Fruit fly (Drosophila melanogaster) whole organism, embryonic: Measurements from ENCODE around the gene CG15629.

Source experiments
- Adf1 ChIP-seq: fragments of 200-800 bp; sonication (Bioruptor generic); IDR thresholded peaks from 2 replicates; pipeline ENCODE4 v1.3.6; 2022; ENCODE audit warnings: missing biosample characterization, missing genetic modification characterization
- Awh ChIP-seq: fragments of 200-800 bp; sonication (Bioruptor generic); IDR thresholded peaks from 2 replicates; pipeline ENCODE4, ENCODE4 v1.3.6; 2022; ENCODE audit warnings: missing biosample characterization, missing genetic modification characterization
- CG11456 ChIP-seq: fragments of 200-800 bp; sonication (Bioruptor generic); IDR thresholded peaks from 3 replicates; pipeline ENCODE4 v1.3.6; 2022; ENCODE audit warnings: missing biosample characterization, missing genetic modification characterization
- CG12299 ChIP-seq: fragments of 200-800 bp; sonication (Bioruptor generic); optimal IDR thresholded peaks from 2 replicates; lab custom pipeline; 2018; ENCODE audit warnings: missing biosample characterization, mild to moderate bottlenecking, missing genetic modification characterization
- CG12659 ChIP-seq: fragments of 200-800 bp; sonication (Bioruptor generic); optimal IDR thresholded peaks from 3 replicates; lab custom pipeline; 2017; ENCODE audit warnings: mild to moderate bottlenecking, missing biosample characterization, missing genetic modification reagents, missing genetic modification characterization
- CG12744 ChIP-seq: fragments of 200-800 bp; sonication (Bioruptor generic); optimal IDR thresholded peaks from 2 replicates; lab custom pipeline; 2016; ENCODE audit warnings: missing biosample characterization, missing genetic modification characterization
- CG14441 ChIP-seq: fragments of 200-800 bp; sonication (Bioruptor generic); IDR thresholded peaks from 2 replicates; pipeline ENCODE4 v1.3.6; 2022; ENCODE audit warnings: missing biosample characterization, missing genetic modification characterization
- CG1529 ChIP-seq: fragments of 200-800 bp; sonication (Bioruptor generic); optimal IDR thresholded peaks from 3 replicates; lab custom pipeline; 2018; ENCODE audit warnings: missing biosample characterization, missing genetic modification characterization
- CG17186 ChIP-seq: fragments of 200-800 bp; sonication (Bioruptor generic); optimal IDR thresholded peaks from 3 replicates; lab custom pipeline; 2017; ENCODE audit warnings: missing biosample characterization, missing genetic modification reagents, missing genetic modification characterization
- CG1792 ChIP-seq: fragments of 200-800 bp; sonication (Bioruptor generic); optimal IDR thresholded peaks from 2 replicates; lab custom pipeline; 2016; ENCODE audit warnings: missing biosample characterization, missing genetic modification characterization
- CG18599 ChIP-seq: fragments of 200-800 bp; sonication (Bioruptor generic); optimal IDR thresholded peaks from 3 replicates; lab custom pipeline; 2017; ENCODE audit warnings: missing biosample characterization, missing genetic modification characterization, mild to moderate bottlenecking, moderate library complexity, missing genetic modification reagents
- CG30020 ChIP-seq: fragments of 200-800 bp; optimal IDR thresholded peaks from 2 replicates; lab custom pipeline; 2019; ENCODE audit warnings: missing biosample characterization, mild to moderate bottlenecking, missing genetic modification characterization, moderate library complexity
- CG42726 ChIP-seq: fragments of 200-800 bp; sonication (Bioruptor generic); IDR thresholded peaks from 2 replicates; pipeline ENCODE4 v1.3.6; 2022; ENCODE audit warnings: missing biosample characterization, missing genetic modification characterization; ENCODE audit not compliant: partially characterized antibody
- CG4617 ChIP-seq: fragments of 200-800 bp; sonication (Bioruptor generic); optimal IDR thresholded peaks from 3 replicates; lab custom pipeline; 2016; ENCODE audit warnings: missing biosample characterization, missing genetic modification characterization, borderline replicate concordance
- CG6254 ChIP-seq: fragments of 200-800 bp; sonication (Bioruptor generic); optimal IDR thresholded peaks from 3 replicates; lab custom pipeline; 2017; ENCODE audit warnings: mild to moderate bottlenecking, missing biosample characterization, missing genetic modification reagents, missing genetic modification characterization
- CG7745 ChIP-seq: fragments of 200-800 bp; sonication (Bioruptor generic); optimal IDR thresholded peaks from 2 replicates; lab custom pipeline; 2018; ENCODE audit warnings: missing biosample characterization, mild to moderate bottlenecking, missing genetic modification characterization, moderate library complexity
- CG8765 ChIP-seq: fragments of 200-800 bp; sonication (Bioruptor generic); IDR thresholded peaks from 2 replicates; pipeline ENCODE4 v1.3.6; 2022; ENCODE audit warnings: missing biosample characterization, missing genetic modification characterization
- CG9932 ChIP-seq: fragments of 200-800 bp; sonication (Bioruptor generic); IDR thresholded peaks from 2 replicates; pipeline ENCODE4 v1.3.6; 2022; ENCODE audit warnings: missing biosample characterization, missing genetic modification characterization
- CTCF ChIP-seq: fragments of 200-800 bp; sonication (Bioruptor generic); optimal IDR thresholded peaks from 2 replicates; lab custom pipeline; 2017; ENCODE audit warnings: missing biosample characterization, mild to moderate bottlenecking, missing genetic modification characterization, moderate library complexity
- CrebB ChIP-seq: fragments of 200-800 bp; sonication (Bioruptor generic); optimal IDR thresholded peaks from 3 replicates; lab custom pipeline; 2018; ENCODE audit warnings: missing biosample characterization, mild to moderate bottlenecking, missing genetic modification characterization
- D ChIP-seq, 2 experiments: fragments of 200-800 bp in 1 of 2; fragments of >200 bp in 1 of 2; sonication (Bioruptor generic) in 1 of 2; optimal IDR thresholded peaks; 2 replicates in 1 of 2; 3 replicates in 1 of 2; lab custom pipeline; 2017; ENCODE audit warnings: mild to moderate bottlenecking in 1 of 2, missing biosample characterization in 1 of 2, missing genetic modification characterization in 1 of 2, missing genetic modification reagents in 1 of 2
- Doc2 ChIP-seq: fragments of 200-800 bp; sonication (Bioruptor generic); IDR thresholded peaks from 2 replicates; pipeline ENCODE4 v1.3.6; 2022; ENCODE audit warnings: missing biosample characterization, missing genetic modification characterization
- E2f2 ChIP-seq: fragments of 200-800 bp; sonication (Bioruptor generic); IDR thresholded peaks from 2 replicates; pipeline ENCODE4 v1.3.6; 2022; ENCODE audit warnings: missing biosample characterization, missing genetic modification characterization
- ERR ChIP-seq: fragments of 200-800 bp; sonication (Bioruptor generic); optimal IDR thresholded peaks from 2 replicates; lab custom pipeline; 2016; ENCODE audit warnings: missing biosample characterization, missing genetic modification characterization
- Fer3 ChIP-seq: fragments of 200-800 bp; sonication (Bioruptor generic); optimal IDR thresholded peaks from 2 replicates; lab custom pipeline; 2018; ENCODE audit warnings: missing biosample characterization, mild to moderate bottlenecking, missing genetic modification characterization, moderate library complexity
- GATAe ChIP-seq: fragments of 200-800 bp; sonication (Bioruptor generic); conservative IDR thresholded peaks from 2 replicates; pipeline ENCODE4 v1.3.6; 2022; ENCODE audit warnings: missing biosample characterization, missing genetic modification characterization
- Gug ChIP-seq: fragments of 200-800 bp; sonication (Bioruptor generic); IDR thresholded peaks from 4 replicates; pipeline ENCODE4 v1.3.6; 2022; ENCODE audit warnings: missing biosample characterization, missing genetic modification characterization
- H2.0 ChIP-seq: fragments of 200-800 bp; sonication (Bioruptor generic); IDR thresholded peaks from 2 replicates; pipeline ENCODE4 v1.3.6; 2022; ENCODE audit warnings: missing biosample characterization, missing genetic modification characterization
- Hr39 ChIP-seq: fragments of >200 bp; optimal IDR thresholded peaks from 2 replicates; lab custom pipeline; 2017
- Kr ChIP-seq: fragments of 200-800 bp; sonication (Bioruptor generic); optimal IDR thresholded peaks from 2 replicates; lab custom pipeline; 2017; ENCODE audit warnings: missing biosample characterization, mild to moderate bottlenecking, missing genetic modification characterization
- Lpt ChIP-seq: fragments of >200 bp; optimal IDR thresholded peaks from 2 replicates; lab custom pipeline; 2018; ENCODE audit warnings: missing biosample characterization, missing genetic modification characterization
- NC2β ChIP-seq: fragments of 200-800 bp; sonication (Bioruptor generic); optimal IDR thresholded peaks from 2 replicates; lab custom pipeline; 2016; ENCODE audit warnings: missing biosample characterization, missing genetic modification characterization
- Sry-β ChIP-seq: fragments of 200-800 bp; sonication (Bioruptor generic); optimal IDR thresholded peaks from 2 replicates; lab custom pipeline; 2018; ENCODE audit warnings: missing biosample characterization, mild to moderate bottlenecking, missing genetic modification characterization, moderate library complexity
- Ssrp ChIP-seq: fragments of 200-800 bp; sonication (Bioruptor generic); optimal IDR thresholded peaks from 2 replicates; lab custom pipeline; 2018; ENCODE audit warnings: missing biosample characterization, mild to moderate bottlenecking, missing genetic modification characterization, moderate library complexity
- ash1 ChIP-seq: fragments of 200-800 bp; sonication (Bioruptor generic); optimal IDR thresholded peaks from 2 replicates; lab custom pipeline; 2018; ENCODE audit warnings: missing biosample characterization, mild to moderate bottlenecking, missing genetic modification characterization
- cato ChIP-seq: fragments of 200-800 bp; sonication (Bioruptor generic); optimal IDR thresholded peaks from 2 replicates; lab custom pipeline; 2016; ENCODE audit warnings: missing biosample characterization, missing genetic modification characterization, borderline replicate concordance
- dmrt11E ChIP-seq: fragments of 200-800 bp; sonication (Bioruptor generic); optimal IDR thresholded peaks from 3 replicates; lab custom pipeline; 2018; ENCODE audit warnings: missing biosample characterization, mild to moderate bottlenecking, missing genetic modification characterization, moderate library complexity
- exex ChIP-seq: fragments of 200-800 bp; sonication (Bioruptor generic); optimal IDR thresholded peaks from 4 replicates; lab custom pipeline; 2018; ENCODE audit warnings: missing biosample characterization, mild to moderate bottlenecking, missing genetic modification characterization, moderate library complexity
- fd102C ChIP-seq: fragments of 200-800 bp; sonication (Bioruptor generic); optimal IDR thresholded peaks from 2 replicates; lab custom pipeline; 2018; ENCODE audit warnings: missing biosample characterization, mild to moderate bottlenecking, missing genetic modification characterization, moderate library complexity
- fru ChIP-seq: fragments of >200 bp; optimal IDR thresholded peaks from 2 replicates; lab custom pipeline; 2017
- ham ChIP-seq: fragments of 200-800 bp; sonication (Bioruptor generic); IDR thresholded peaks from 2 replicates; pipeline ENCODE4 v1.3.6; 2022; ENCODE audit warnings: missing biosample characterization, missing genetic modification characterization
- kay ChIP-seq: fragments of 200-800 bp; sonication (Bioruptor generic); optimal IDR thresholded peaks from 2 replicates; lab custom pipeline; 2016; ENCODE audit warnings: missing biosample characterization, missing genetic modification characterization
- mam ChIP-seq: fragments of 200-800 bp; sonication (Bioruptor generic); optimal IDR thresholded peaks from 3 replicates; lab custom pipeline; 2016; ENCODE audit warnings: missing biosample characterization, missing genetic modification characterization
- nau ChIP-seq: fragments of 200-800 bp; sonication (Bioruptor generic); optimal IDR thresholded peaks from 3 replicates; lab custom pipeline; 2017; ENCODE audit warnings: missing biosample characterization, mild to moderate bottlenecking, missing genetic modification characterization, missing genetic modification reagents
- otp ChIP-seq: fragments of 200-800 bp; sonication (Bioruptor generic); IDR thresholded peaks from 3 replicates; pipeline ENCODE4, ENCODE4 v1.3.6; 2022; ENCODE audit warnings: missing biosample characterization, missing genetic modification characterization
- pum ChIP-seq: fragments of 200-800 bp; sonication (Bioruptor generic); optimal IDR thresholded peaks from 2 replicates; lab custom pipeline; 2016; ENCODE audit warnings: missing biosample characterization, missing genetic modification characterization
- seq ChIP-seq: fragments of 200-800 bp; sonication (Bioruptor generic); IDR thresholded peaks from 2 replicates; pipeline ENCODE4 v1.3.6; 2022; ENCODE audit warnings: missing biosample characterization, missing genetic modification characterization
- sim ChIP-seq: fragments of 200-800 bp; sonication (Bioruptor generic); IDR thresholded peaks from 2 replicates; pipeline ENCODE4 v1.3.6; 2022; ENCODE audit warnings: missing biosample characterization, missing genetic modification characterization
- stwl ChIP-seq: fragments of 200-800 bp; sonication (Bioruptor generic); optimal IDR thresholded peaks from 3 replicates; lab custom pipeline; 2018; ENCODE audit warnings: missing biosample characterization, mild to moderate bottlenecking, missing genetic modification characterization, moderate library complexity
- tup ChIP-seq: fragments of 200-800 bp; sonication (Bioruptor generic); optimal IDR thresholded peaks from 2 replicates; lab custom pipeline; 2016; ENCODE audit warnings: missing biosample characterization, mild to moderate bottlenecking, missing genetic modification characterization, moderate library complexity
- unpg ChIP-seq: fragments of 200-800 bp; sonication (Bioruptor generic); optimal IDR thresholded peaks from 3 replicates; lab custom pipeline; 2018; ENCODE audit warnings: missing biosample characterization, mild to moderate bottlenecking, missing genetic modification characterization, moderate library complexity
- vnd ChIP-seq: fragments of 200-800 bp; sonication (Bioruptor generic); IDR thresholded peaks from 3 replicates; pipeline ENCODE4 v1.3.6; 2022; ENCODE audit warnings: missing biosample characterization, missing genetic modification characterization; ENCODE audit not compliant: partially characterized antibody
- wdn ChIP-seq: fragments of 200-800 bp; sonication (Bioruptor generic); IDR thresholded peaks from 2 replicates; pipeline ENCODE4 v1.3.6; 2022; ENCODE audit warnings: missing biosample characterization, missing genetic modification characterization

The CG15629 gene

dm6 chr2L:4861503-4861902 is 48.7 kb downstream of the CG15629 start (continued):
- TF ChIP-seq Hr39 (lab: Kevin White, UChicago) (no peak), otp (GFP tag; lab: Robert Waterston, UW) (0 out of 3 replicates have a peak, but pooled peaks have one; percentile 29), ham (GFP tag; lab: Robert Waterston, UW) (no peak), tup (no peak), Sry-β (GFP tag; lab: Kevin White, UChicago) (no peak), mam (GFP tag; lab: Kevin White, UChicago) (peak; percentile 57), Fer3 (peak; percentile 63), seq (GFP tag; lab: Robert Waterston, UW) (no peak), CTCF (GFP tag; lab: Kevin White, UChicago) (no peak), ash1 (no peak), CG42726 (GFP tag; lab: Robert Waterston, UW) (no peak), GATAe (GFP tag; lab: Robert Waterston, UW) (no peak), H2.0 (GFP tag; lab: Robert Waterston, UW) (no peak), cato (GFP tag; lab: Kevin White, UChicago) (no peak), vnd (GFP tag; lab: Robert Waterston, UW) (no peak), CG17186 (no peak), CG12659 (GFP tag; lab: Kevin White, UChicago) (no peak), fd102C (GFP tag; lab: Kevin White, UChicago) (no peak), CrebB (tag; lab: Kevin White, UChicago) (no peak), E2f2 (GFP tag; lab: Robert Waterston, UW) (no peak; the same call in 1 of the 2 replicates), CG1529 (GFP tag; lab: Kevin White, UChicago) (no peak), kay (GFP tag; lab: Kevin White, UChicago) (no peak), CG6254 (GFP tag; lab: Kevin White, UChicago) (no peak), Kr (GFP tag; lab: Kevin White, UChicago) (no peak), CG12744 (no peak), ERR (no peak), sim (GFP tag; lab: Robert Waterston, UW) (no peak), Ssrp (tag; lab: Kevin White, UChicago) (no peak), CG4617 (GFP tag; lab: Kevin White, UChicago) (no peak), Lpt (GFP tag; lab: Kevin White, UChicago) (no peak), fru (no peak), Doc2 (no peak), stwl (no peak), unpg (GFP tag; lab: Kevin White, UChicago) (no peak), Awh (GFP tag; lab: Robert Waterston, UW) (no peak), CG14441 (GFP tag; lab: Robert Waterston, UW) (peak; percentile 79), CG7745 (no peak), dmrt11E (tag; lab: Kevin White, UChicago) (no peak), D (optimal IDR thresholded peaks at IDR 0.05; lab: Kevin White, UChicago) (no peak), D (GFP tag; optimal IDR thresholded peaks at IDR 0.05; lab: Kevin White, UChicago) (no peak), exex (tag; lab: Kevin White, UChicago) (no peak), CG30020 (no peak), CG11456 (no peak), CG18599 (GFP tag; lab: Kevin White, UChicago) (peak; percentile 78), CG1792 (GFP tag; lab: Kevin White, UChicago) (no peak), wdn (no peak), NC2β (GFP tag; lab: Kevin White, UChicago) (no peak), CG8765 (no peak), nau (GFP tag; lab: Kevin White, UChicago) (no peak), Gug (peak; percentile 66; the same call in 3 of the 4 replicates), CG9932 (GFP tag; lab: Robert Waterston, UW) (peak; percentile 55), pum (GFP tag; lab: Kevin White, UChicago) (no peak), CG12299 (tag; lab: Kevin White, UChicago) (no peak), Adf1 (GFP tag; lab: Robert Waterston, UW) (no peak)
